Fruit fly (Drosophila melanogaster) whole organism, adult: ENCODE data around the gene CtsL4.

Experiments used
- CG11617 ChIP-seq: fragments of 200-800 bp; sonication (Bioruptor generic); optimal IDR thresholded peaks from 2 replicates; lab custom pipeline; 2017; ENCODE audit warnings: mild to moderate bottlenecking, missing biosample characterization, missing genetic modification reagents, missing genetic modification characterization
- CG1620 ChIP-seq: fragments of 200-800 bp; sonication (Bioruptor generic); optimal IDR thresholded peaks from 2 replicates; lab custom pipeline; 2016; ENCODE audit warnings: missing biosample characterization, missing genetic modification characterization
- CG33017 ChIP-seq: fragments of 200-800 bp; sonication (Bioruptor generic); optimal IDR thresholded peaks from 2 replicates; lab custom pipeline; 2018; ENCODE audit warnings: missing biosample characterization, mild to moderate bottlenecking, missing genetic modification characterization, moderate library complexity
- CG7101 ChIP-seq: fragments of 200-800 bp; sonication (Bioruptor generic); optimal IDR thresholded peaks from 2 replicates; lab custom pipeline; 2018; ENCODE audit warnings: missing biosample characterization, mild to moderate bottlenecking, missing genetic modification characterization, moderate library complexity
- Clk ChIP-seq: fragments of 200-800 bp; sonication (Bioruptor generic); optimal IDR thresholded peaks from 2 replicates; lab custom pipeline; 2017; ENCODE audit warnings: missing biosample characterization, missing genetic modification characterization
- bab1 ChIP-seq: fragments of 200-800 bp; sonication (Bioruptor generic); optimal IDR thresholded peaks from 3 replicates; lab custom pipeline; 2019; ENCODE audit warnings: missing biosample characterization, mild to moderate bottlenecking, missing genetic modification characterization, moderate library complexity
- kay ChIP-seq: fragments of 200-800 bp; sonication (Bioruptor generic); peaks from one replicate; lab custom pipeline; 2016; ENCODE audit warnings: missing biosample characterization, missing genetic modification characterization, borderline replicate concordance

DNA sequence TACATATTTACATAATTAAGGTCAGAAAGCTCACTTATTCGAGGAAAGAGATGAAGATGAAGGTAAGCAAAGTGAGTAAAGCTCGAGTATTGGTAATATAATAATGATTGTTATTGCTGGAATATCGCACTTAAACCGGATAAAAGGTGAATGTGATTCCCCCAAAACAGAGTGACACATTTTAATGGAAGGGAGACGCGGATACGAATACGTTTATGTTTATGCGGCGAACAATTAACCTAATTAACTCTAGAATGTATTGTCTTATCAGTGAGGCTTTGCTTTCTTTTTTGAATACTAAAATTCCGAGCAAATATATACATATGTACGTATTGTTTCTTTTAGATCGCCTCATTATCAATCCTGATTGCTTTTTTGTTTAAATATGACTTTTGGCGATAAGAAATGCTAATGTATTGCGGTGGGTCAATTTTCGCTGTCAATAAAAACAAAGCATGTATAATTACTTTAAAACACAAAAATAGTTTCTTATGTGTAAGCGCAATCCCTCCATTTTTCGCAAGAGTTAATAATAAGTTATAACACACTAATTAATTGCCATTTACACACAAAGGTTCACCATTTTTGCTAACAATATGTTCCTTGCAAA, 50.8 kb downstream of the CtsL4 start:
- TF ChIP-seq CG11617 (GFP tag; lab: Kevin White, UChicago) (no peak), Clk (GFP tag; lab: Kevin White, UChicago) (no peak), kay (GFP tag; lab: Kevin White, UChicago) (peak; percentile 64), CG1620 (GFP tag; lab: Kevin White, UChicago) (no peak), bab1 (GFP tag; lab: Kevin White, UChicago) (no peak), CG33017 (tag; lab: Kevin White, UChicago) (no peak), CG7101 (tag; lab: Kevin White, UChicago) (no peak)
